Worm (Caenorhabditis elegans): ENCODE measurements around the gene nspe-8.

Gene nspe-8

ce11 chrII:12658409-12658808 lies 36.7 kb upstream of the nspe-8 start:
- no peak for TF ChIP-seq ztf-23 (GFP tag; IDR thresholded peaks at IDR 0.05)
- TF ChIP-seq med-1 (GFP tag; optimal IDR thresholded peaks at IDR 0.05; ENCODE audit: insufficient read depth), result no peak
- TF ChIP-seq flt-1 (GFP tag; IDR thresholded peaks at IDR 0.05), result no peak
- TF ChIP-seq ztf-29 (GFP tag; IDR thresholded peaks at IDR 0.05), result no peak
- TF ChIP-seq T22C8.4 (GFP tag; IDR thresholded peaks at IDR 0.05), result no peak
- TF ChIP-seq ref-1 (GFP tag; conservative IDR thresholded peaks at IDR 0.05), result no peak
- TF ChIP-seq cog-1 (tag; optimal IDR thresholded peaks at IDR 0.05), result no peak
- no peak for TF ChIP-seq tab-1 (GFP tag; IDR thresholded peaks at IDR 0.05)
- no peak for TF ChIP-seq klf-2 (GFP tag; conservative IDR thresholded peaks at IDR 0.05)

DNA sequence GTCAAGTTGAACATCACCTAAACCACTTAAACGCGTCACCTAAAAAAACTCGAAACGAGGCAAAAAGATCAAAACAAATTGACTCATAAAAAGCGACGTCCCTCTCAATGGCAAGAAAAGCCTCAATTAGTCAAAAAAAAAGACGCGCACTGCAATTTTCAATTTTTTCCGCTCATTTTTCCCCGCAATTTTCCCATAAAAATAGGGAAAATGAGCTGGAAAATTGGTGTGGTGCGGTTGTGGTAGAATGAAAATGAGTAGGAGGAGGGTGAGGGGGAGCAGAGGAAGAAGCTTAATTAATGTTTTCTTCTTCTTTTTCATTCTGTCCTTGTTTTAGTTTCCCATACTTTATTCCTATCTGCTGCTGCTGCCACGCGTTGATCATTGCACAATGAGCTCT lies 35.9 kb upstream of the nspe-8 start:
- TF ChIP-seq ztf-23 (GFP tag; IDR thresholded peaks at IDR 0.05) (no peak), ztf-29 (GFP tag; IDR thresholded peaks at IDR 0.05) (no peak), ref-1 (GFP tag; conservative IDR thresholded peaks at IDR 0.05) (no peak), T22C8.4 (GFP tag; IDR thresholded peaks at IDR 0.05) (no peak), klf-2 (GFP tag; conservative IDR thresholded peaks at IDR 0.05) (no peak), tab-1 (GFP tag; IDR thresholded peaks at IDR 0.05) (no peak), flt-1 (GFP tag; IDR thresholded peaks at IDR 0.05) (no peak), med-1 (GFP tag; optimal IDR thresholded peaks at IDR 0.05; ENCODE audit: insufficient read depth) (no peak), cog-1 (tag; optimal IDR thresholded peaks at IDR 0.05) (no peak)

DNA sequence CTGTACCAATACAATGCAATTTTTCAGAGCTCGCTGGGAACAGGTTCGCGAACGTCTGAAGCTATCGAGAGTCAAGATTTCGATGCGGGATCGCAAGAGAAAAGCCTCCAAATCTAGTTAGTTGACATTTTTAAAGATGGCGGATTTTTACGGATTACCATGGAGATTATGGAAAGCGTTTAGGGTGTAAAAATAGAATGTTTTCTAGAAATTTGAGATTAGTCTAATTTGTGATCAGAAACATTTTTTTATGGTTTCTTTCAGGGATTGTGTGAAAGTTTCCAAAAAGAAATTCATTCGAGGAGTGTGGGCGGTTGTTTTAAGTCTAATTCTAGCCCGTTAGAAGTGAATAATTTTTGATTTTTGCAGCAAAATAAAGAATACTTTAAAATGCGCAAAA lies 34.1 kb upstream of the nspe-8 start:
- TF ChIP-seq tab-1 (GFP tag; IDR thresholded peaks at IDR 0.05), result no peak
- no peak for TF ChIP-seq ztf-29 (GFP tag; IDR thresholded peaks at IDR 0.05)
- TF ChIP-seq cog-1 (tag; optimal IDR thresholded peaks at IDR 0.05), result no peak
- TF ChIP-seq T22C8.4 (GFP tag; IDR thresholded peaks at IDR 0.05), result no peak

DNA sequence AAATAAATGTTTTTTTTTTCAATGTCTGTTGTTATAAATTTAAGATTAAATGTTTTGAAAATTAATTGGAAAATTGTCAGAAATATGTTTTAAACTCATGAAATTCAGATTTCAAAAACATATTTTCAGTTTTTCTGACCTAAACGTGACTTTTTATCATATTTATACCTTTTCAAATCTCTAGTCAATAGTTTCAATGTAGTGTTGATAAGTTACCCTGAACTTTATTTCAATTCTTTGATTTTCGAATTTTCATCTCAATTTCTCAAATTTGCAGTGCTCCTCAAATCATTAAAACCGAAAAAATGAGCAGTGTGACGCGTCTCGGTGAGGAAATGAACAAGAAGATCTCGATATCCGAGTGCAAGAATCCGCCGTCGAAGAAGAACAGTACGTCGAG lies 32.7 kb upstream of the nspe-8 start, which contains the start of gene rgs-4:
rgs-4 (plus strand) TSS at position 301 of the 400 bp plus-strand sequence.
- TF ChIP-seq med-1 (GFP tag; optimal IDR thresholded peaks at IDR 0.05; ENCODE audit: insufficient read depth) (no peak), ztf-23 (GFP tag; IDR thresholded peaks at IDR 0.05) (no peak), flt-1 (GFP tag; IDR thresholded peaks at IDR 0.05) (no peak), klf-2 (GFP tag; conservative IDR thresholded peaks at IDR 0.05) (no peak), tab-1 (GFP tag; IDR thresholded peaks at IDR 0.05) (no peak), T22C8.4 (GFP tag; IDR thresholded peaks at IDR 0.05) (no peak), ztf-29 (GFP tag; IDR thresholded peaks at IDR 0.05) (no peak), ref-1 (GFP tag; conservative IDR thresholded peaks at IDR 0.05) (no peak)

DNA sequence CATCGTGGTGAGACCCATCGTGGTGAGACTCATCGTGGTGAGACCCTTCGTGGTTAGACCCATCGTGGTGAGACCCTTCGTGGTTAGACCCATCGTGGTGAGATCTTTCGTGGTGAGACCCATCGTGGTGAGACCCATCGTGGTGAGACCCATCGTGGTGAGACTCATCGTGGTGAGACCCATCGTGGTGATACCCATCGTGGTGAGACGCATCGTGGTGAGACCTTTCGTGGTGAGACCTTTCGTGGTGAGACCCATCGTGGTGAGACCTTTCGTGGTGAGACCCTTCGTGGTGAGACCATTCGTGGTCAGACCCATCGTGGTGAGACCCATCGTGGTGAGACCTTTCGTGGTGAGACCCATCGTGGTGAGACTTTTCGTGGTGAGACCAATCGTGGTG lies 29.4 kb upstream of the nspe-8 start:
- TF ChIP-seq klf-2 (GFP tag; conservative IDR thresholded peaks at IDR 0.05), result 0 out of 2 replicates have a peak, but pooled peaks have one; percentile 35
- TF ChIP-seq tab-1 (GFP tag; IDR thresholded peaks at IDR 0.05), result peak; percentile 57; the same call in 1 of the 2 replicates

ce11 chrII:12640370-12640769 lies 18.6 kb upstream of the nspe-8 start, which contains the start of gene nhr-235:
TSS of gene nhr-235 (plus strand) at chrII:12640670.
- TF ChIP-seq T22C8.4 (GFP tag; IDR thresholded peaks at IDR 0.05) (no peak), ref-1 (GFP tag; conservative IDR thresholded peaks at IDR 0.05) (no peak), ztf-23 (GFP tag; IDR thresholded peaks at IDR 0.05) (no peak), flt-1 (GFP tag; IDR thresholded peaks at IDR 0.05) (no peak), med-1 (GFP tag; optimal IDR thresholded peaks at IDR 0.05; ENCODE audit: insufficient read depth) (no peak), klf-2 (GFP tag; conservative IDR thresholded peaks at IDR 0.05) (no peak), tab-1 (GFP tag; IDR thresholded peaks at IDR 0.05) (no peak), cog-1 (tag; optimal IDR thresholded peaks at IDR 0.05) (no peak), ztf-29 (GFP tag; IDR thresholded peaks at IDR 0.05) (no peak)

DNA sequence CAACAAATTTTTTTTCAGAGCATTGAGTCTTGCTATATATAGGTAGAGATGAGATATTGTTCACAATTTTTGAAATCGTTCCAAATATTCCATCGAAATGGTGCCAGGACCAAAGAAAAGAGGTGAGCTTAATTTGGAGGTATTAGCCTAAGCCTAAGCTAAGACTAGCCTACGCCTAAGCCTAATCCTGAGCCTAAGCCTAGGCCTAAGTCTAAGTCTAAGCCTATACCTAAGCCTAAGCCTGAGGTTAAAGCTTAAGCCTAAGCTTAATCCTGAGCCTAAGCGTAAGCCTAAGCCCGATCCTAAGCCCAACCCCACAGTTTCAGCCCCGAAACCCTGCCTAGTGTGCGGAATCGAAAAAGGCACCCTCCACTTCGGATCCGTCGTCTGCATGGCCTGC lies 14.8 kb upstream of the nspe-8 start, which contains the start of gene nhr-234:
nhr-234 (plus strand) TSS at position 77 of the 400 bp plus-strand sequence.
- no peak for TF ChIP-seq cog-1 (tag; optimal IDR thresholded peaks at IDR 0.05)
- TF ChIP-seq T22C8.4 (GFP tag; IDR thresholded peaks at IDR 0.05), result no peak
- no peak for TF ChIP-seq klf-2 (GFP tag; conservative IDR thresholded peaks at IDR 0.05)
- TF ChIP-seq flt-1 (GFP tag; IDR thresholded peaks at IDR 0.05), result no peak
- TF ChIP-seq ref-1 (GFP tag; conservative IDR thresholded peaks at IDR 0.05), result no peak
- TF ChIP-seq tab-1 (GFP tag; IDR thresholded peaks at IDR 0.05), result no peak
- no peak for TF ChIP-seq ztf-23 (GFP tag; IDR thresholded peaks at IDR 0.05)
- no peak for TF ChIP-seq med-1 (GFP tag; optimal IDR thresholded peaks at IDR 0.05; ENCODE audit: insufficient read depth)
- TF ChIP-seq ztf-29 (GFP tag; IDR thresholded peaks at IDR 0.05), result no peak

DNA sequence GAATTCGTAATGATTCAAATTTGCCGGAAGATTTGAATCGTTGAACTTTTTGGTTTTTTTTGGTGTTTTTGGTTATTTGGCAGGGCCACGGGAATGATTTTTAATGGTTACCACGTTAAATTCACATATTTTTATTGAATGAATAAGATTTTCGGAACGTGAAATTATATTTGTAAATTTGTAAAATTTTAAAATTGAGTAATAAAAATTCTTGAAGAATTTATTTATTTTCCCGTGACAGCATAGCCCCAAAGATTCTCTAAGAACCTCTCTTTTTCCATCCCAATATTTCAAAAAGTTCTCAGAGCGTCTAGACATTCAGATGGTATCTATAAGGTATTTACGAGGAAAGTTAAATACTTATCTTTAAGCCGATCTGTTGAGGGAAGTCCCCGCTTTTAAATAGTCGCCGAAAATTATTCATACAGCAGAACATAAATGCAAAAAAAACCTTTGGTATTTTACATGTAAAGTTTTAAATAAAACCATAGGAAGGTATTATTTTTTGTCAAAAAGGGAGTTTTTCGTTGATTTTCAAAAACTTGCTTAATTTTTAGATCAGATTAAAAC lies 13.1 kb upstream of the nspe-8 start, which contains the start of gene Y38E10A.17:
Y38E10A.17 (minus strand) TSS at position 51 of the 570 bp plus-strand sequence.
- TF ChIP-seq med-1 (GFP tag; optimal IDR thresholded peaks at IDR 0.05; ENCODE audit: insufficient read depth) (no peak), flt-1 (GFP tag; IDR thresholded peaks at IDR 0.05) (no peak), ztf-29 (GFP tag; IDR thresholded peaks at IDR 0.05) (no peak), cog-1 (tag; optimal IDR thresholded peaks at IDR 0.05) (no peak), ref-1 (GFP tag; conservative IDR thresholded peaks at IDR 0.05) (no peak), tab-1 (GFP tag; IDR thresholded peaks at IDR 0.05) (no peak), ztf-23 (GFP tag; IDR thresholded peaks at IDR 0.05) (no peak), klf-2 (GFP tag; conservative IDR thresholded peaks at IDR 0.05) (no peak), T22C8.4 (GFP tag; IDR thresholded peaks at IDR 0.05) (no peak)

DNA sequence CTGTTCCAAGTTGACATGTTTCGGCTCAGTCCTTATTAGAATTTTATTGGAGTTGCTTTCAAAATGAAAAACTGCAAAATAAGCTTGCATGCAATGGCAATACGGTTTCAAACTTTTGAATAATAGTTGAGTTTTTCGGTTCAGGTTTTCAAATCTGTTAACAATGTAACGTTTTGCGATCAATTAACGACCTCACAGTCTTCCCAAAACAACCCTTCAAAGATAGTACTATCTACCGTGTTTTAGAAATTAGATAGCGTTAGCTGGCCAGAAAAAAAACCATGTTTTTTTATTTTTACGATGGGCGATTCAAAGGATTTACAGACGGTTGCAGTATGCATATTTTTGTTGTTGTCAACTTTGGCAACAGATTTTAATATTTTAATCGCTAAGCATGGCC lies 9.1 kb upstream of the nspe-8 start, which contains the start of gene Y38E10A.34:
Y38E10A.34 (plus strand) TSS at position 301 of the 400 bp plus-strand sequence.
- TF ChIP-seq T22C8.4 (GFP tag; IDR thresholded peaks at IDR 0.05), result no peak
- no peak for TF ChIP-seq flt-1 (GFP tag; IDR thresholded peaks at IDR 0.05)
- TF ChIP-seq med-1 (GFP tag; optimal IDR thresholded peaks at IDR 0.05; ENCODE audit: insufficient read depth), result no peak
- TF ChIP-seq cog-1 (tag; optimal IDR thresholded peaks at IDR 0.05), result no peak
- no peak for TF ChIP-seq ztf-29 (GFP tag; IDR thresholded peaks at IDR 0.05)
- TF ChIP-seq klf-2 (GFP tag; conservative IDR thresholded peaks at IDR 0.05), result no peak
- TF ChIP-seq ref-1 (GFP tag; conservative IDR thresholded peaks at IDR 0.05), result no peak

DNA sequence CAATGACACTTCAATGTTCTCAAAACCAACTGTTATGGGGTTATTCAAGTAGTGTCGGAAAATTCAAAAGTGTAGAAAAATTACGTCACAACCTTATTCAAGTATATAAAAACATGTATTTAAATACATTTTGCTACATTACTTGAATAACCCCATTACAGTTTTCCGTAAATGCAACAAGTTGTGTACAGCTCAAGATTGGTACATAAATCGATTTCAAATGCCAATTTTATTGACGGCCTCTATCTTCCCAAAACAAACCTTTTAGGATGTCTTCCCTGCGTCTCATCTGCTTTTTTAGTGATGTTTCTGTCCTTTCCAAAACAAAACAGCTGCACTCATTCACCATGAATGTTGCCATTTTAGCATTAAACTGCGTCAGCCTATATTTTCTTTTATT lies 7.6 kb upstream of the nspe-8 start, which contains the start of gene Y38E10A.28:
Y38E10A.28 (plus strand) TSS at position 301 of the 400 bp plus-strand sequence.
- no peak for TF ChIP-seq klf-2 (GFP tag; conservative IDR thresholded peaks at IDR 0.05)

Measured in whole organism, midembryonic.